Fruit fly (Drosophila melanogaster) whole organism, embryonic: ENCODE results near the gene CG33791.

Source experiments
- Adf1 ChIP-seq: fragments of 200-800 bp; sonication (Bioruptor generic); IDR thresholded peaks from 2 replicates; pipeline ENCODE4 v1.3.6; 2022; ENCODE audit warnings: missing biosample characterization, missing genetic modification characterization
- Blimp-1 ChIP-seq: fragments of 200-800 bp; sonication (Bioruptor generic); optimal IDR thresholded peaks from 3 replicates; lab custom pipeline; 2018; ENCODE audit warnings: missing biosample characterization, missing genetic modification characterization, mild to moderate bottlenecking, moderate library complexity, missing genetic modification reagents
- CG1024 ChIP-seq: fragments of 200-800 bp; sonication (Bioruptor generic); IDR thresholded peaks from 2 replicates; pipeline ENCODE4 v1.3.6; 2022; ENCODE audit warnings: missing biosample characterization, missing genetic modification characterization
- CG10431 ChIP-seq: fragments of 200-800 bp; sonication (Bioruptor generic); optimal IDR thresholded peaks from 3 replicates; lab custom pipeline; 2018; ENCODE audit warnings: missing biosample characterization, mild to moderate bottlenecking, missing genetic modification characterization
- CG10565 ChIP-seq: fragments of 200-800 bp; sonication (Bioruptor generic); optimal IDR thresholded peaks from 3 replicates; lab custom pipeline; 2016; ENCODE audit warnings: missing biosample characterization, mild to moderate bottlenecking, missing genetic modification characterization
- CG10979 ChIP-seq: fragments of 200-800 bp; sonication (Bioruptor generic); optimal IDR thresholded peaks from 2 replicates; lab custom pipeline; 2018; ENCODE audit warnings: missing biosample characterization, mild to moderate bottlenecking, missing genetic modification characterization, moderate library complexity
- CG13624 ChIP-seq: fragments of 200-800 bp; sonication (Bioruptor generic); optimal IDR thresholded peaks from 2 replicates; lab custom pipeline; 2016; ENCODE audit warnings: missing biosample characterization, missing genetic modification characterization
- CG16813 ChIP-seq: fragments of 200-800 bp; sonication (Bioruptor generic); IDR thresholded peaks from 3 replicates; pipeline ENCODE4 v1.3.6; 2022; ENCODE audit warnings: missing biosample characterization, missing genetic modification characterization; ENCODE audit not compliant: partially characterized antibody
- CG17328 ChIP-seq: fragments of 200-800 bp; sonication (Bioruptor generic); IDR thresholded peaks from 2 replicates; pipeline ENCODE4 v1.3.6; 2022; ENCODE audit warnings: missing biosample characterization, missing genetic modification characterization
- CG17568 ChIP-seq: fragments of 200-800 bp; sonication (Bioruptor generic); optimal IDR thresholded peaks from 2 replicates; lab custom pipeline; 2018; ENCODE audit warnings: missing biosample characterization, mild to moderate bottlenecking, missing genetic modification characterization, moderate library complexity
- CG17829 ChIP-seq: fragments of 200-800 bp; optimal IDR thresholded peaks from 2 replicates; lab custom pipeline; 2019; ENCODE audit warnings: missing biosample characterization, mild to moderate bottlenecking, missing genetic modification characterization, moderate library complexity
- CG4404 ChIP-seq: fragments of 200-800 bp; sonication (Bioruptor generic); IDR thresholded peaks from 2 replicates; pipeline ENCODE4 v1.3.6; 2022; ENCODE audit warnings: missing biosample characterization, missing genetic modification characterization
- CG6272 ChIP-seq: fragments of 200-800 bp; sonication (Bioruptor generic); IDR thresholded peaks from 2 replicates; pipeline ENCODE4 v1.3.6; 2022; ENCODE audit warnings: missing biosample characterization, missing genetic modification characterization
- CG8359 ChIP-seq: fragments of 200-800 bp; sonication (Bioruptor generic); optimal IDR thresholded peaks from 2 replicates; lab custom pipeline; 2017; ENCODE audit warnings: missing biosample characterization, mild to moderate bottlenecking, missing genetic modification characterization, borderline replicate concordance
- CG8388 ChIP-seq: fragments of 200-800 bp; sonication (Bioruptor generic); optimal IDR thresholded peaks from 2 replicates; lab custom pipeline; 2019; ENCODE audit warnings: missing biosample characterization, mild to moderate bottlenecking, missing genetic modification characterization, moderate library complexity
- CG8478 ChIP-seq: fragments of >200 bp; optimal IDR thresholded peaks from 2 replicates; lab custom pipeline; 2018
- CrebB ChIP-seq: fragments of 200-800 bp; sonication (Bioruptor generic); optimal IDR thresholded peaks from 3 replicates; lab custom pipeline; 2018; ENCODE audit warnings: missing biosample characterization, mild to moderate bottlenecking, missing genetic modification characterization
- HLH3B ChIP-seq: fragments of 200-800 bp; sonication (Bioruptor generic); IDR thresholded peaks from 2 replicates; pipeline ENCODE4 v1.3.6; 2022; ENCODE audit warnings: missing biosample characterization, missing genetic modification characterization
- Mrtf ChIP-seq: fragments of 200-800 bp; sonication (Bioruptor generic); IDR thresholded peaks from 3 replicates; pipeline ENCODE4 v1.3.6; 2022; ENCODE audit warnings: missing biosample characterization, missing genetic modification characterization
- NC2β ChIP-seq: fragments of 200-800 bp; sonication (Bioruptor generic); optimal IDR thresholded peaks from 2 replicates; lab custom pipeline; 2016; ENCODE audit warnings: missing biosample characterization, missing genetic modification characterization
- Neu2 ChIP-seq: fragments of 200-800 bp; sonication (Bioruptor generic); optimal IDR thresholded peaks from 3 replicates; lab custom pipeline; 2016; ENCODE audit warnings: missing biosample characterization, missing genetic modification characterization, borderline replicate concordance
- Rfx ChIP-seq: fragments of 200-800 bp; sonication (Bioruptor generic); IDR thresholded peaks from 2 replicates; pipeline ENCODE4 v1.3.6; 2022; ENCODE audit warnings: missing biosample characterization, missing genetic modification characterization
- Six4 ChIP-seq: fragments of 200-800 bp; sonication (Bioruptor generic); optimal IDR thresholded peaks from 2 replicates; lab custom pipeline; 2016; ENCODE audit warnings: missing biosample characterization, missing genetic modification characterization
- Sox100B ChIP-seq: fragments of 200-800 bp; sonication (Bioruptor generic); optimal IDR thresholded peaks from 3 replicates; lab custom pipeline; 2018; ENCODE audit warnings: missing biosample characterization, mild to moderate bottlenecking, missing genetic modification characterization
- Sox102F ChIP-seq: fragments of 200-800 bp; sonication (Bioruptor generic); optimal IDR thresholded peaks from 2 replicates; lab custom pipeline; 2018; ENCODE audit warnings: missing biosample characterization, mild to moderate bottlenecking, missing genetic modification characterization, moderate library complexity
- ara ChIP-seq: fragments of 200-800 bp; sonication (Bioruptor generic); IDR thresholded peaks from 2 replicates; pipeline ENCODE4 v1.3.6; 2022; ENCODE audit warnings: missing biosample characterization, missing genetic modification characterization
- ase ChIP-seq: fragments of 200-800 bp; sonication (Bioruptor generic); IDR thresholded peaks from 3 replicates; pipeline ENCODE4 v1.3.6; 2022; ENCODE audit warnings: missing biosample characterization, missing genetic modification characterization
- bab2 ChIP-seq: fragments of 200-800 bp; sonication (Bioruptor generic); optimal IDR thresholded peaks from 2 replicates; lab custom pipeline; 2016; ENCODE audit warnings: missing biosample characterization, missing genetic modification characterization
- bbx ChIP-seq: fragments of 200-800 bp; sonication (Bioruptor generic); IDR thresholded peaks from 2 replicates; pipeline ENCODE4 v1.3.6; 2022; ENCODE audit warnings: missing biosample characterization, missing genetic modification characterization; ENCODE audit not compliant: partially characterized antibody
- bigmax ChIP-seq: fragments of 200-800 bp; sonication (Bioruptor generic); optimal IDR thresholded peaks from 2 replicates; lab custom pipeline; 2018; ENCODE audit warnings: missing biosample characterization, mild to moderate bottlenecking, missing genetic modification characterization
- bsh ChIP-seq, 2 experiments: fragments of 200-800 bp; sonication (Bioruptor generic); optimal IDR thresholded peaks; 2 replicates each; lab custom pipeline; 2017 to 2018; ENCODE audit warnings: mild to moderate bottlenecking in 2 of 2, missing biosample characterization in 2 of 2, missing genetic modification characterization in 2 of 2, moderate library complexity in 1 of 2
- ci ChIP-seq: fragments of 200-800 bp; sonication (Bioruptor generic); IDR thresholded peaks from 3 replicates; pipeline ENCODE4 v1.3.6; 2022; ENCODE audit warnings: missing biosample characterization, missing genetic modification characterization
- dmrt11E ChIP-seq: fragments of 200-800 bp; sonication (Bioruptor generic); optimal IDR thresholded peaks from 3 replicates; lab custom pipeline; 2018; ENCODE audit warnings: missing biosample characterization, mild to moderate bottlenecking, missing genetic modification characterization, moderate library complexity
- dpn ChIP-seq, 2 experiments: fragments of 200-800 bp; sonication (Bioruptor generic); optimal IDR thresholded peaks; 3 replicates each; lab custom pipeline; 2016; ENCODE audit warnings: missing biosample characterization in 2 of 2, missing genetic modification characterization in 2 of 2
- ems ChIP-seq: fragments of 200-800 bp; sonication (Bioruptor generic); optimal IDR thresholded peaks from 3 replicates; lab custom pipeline; 2016; ENCODE audit warnings: missing biosample characterization, missing genetic modification characterization
- en ChIP-seq: fragments of 200-800 bp; sonication (Bioruptor generic); optimal IDR thresholded peaks from 2 replicates; lab custom pipeline; 2016; ENCODE audit warnings: missing biosample characterization, missing genetic modification characterization
- fd96Cb ChIP-seq: fragments of 200-800 bp; sonication (Bioruptor generic); optimal IDR thresholded peaks from 2 replicates; lab custom pipeline; 2018; ENCODE audit warnings: missing biosample characterization, mild to moderate bottlenecking, missing genetic modification characterization, moderate library complexity
- hth ChIP-seq: fragments of >200 bp; optimal IDR thresholded peaks from 2 replicates; lab custom pipeline; 2017; ENCODE audit warnings: inconsistent platforms
- lbe ChIP-seq: fragments of 200-800 bp; sonication (Bioruptor generic); optimal IDR thresholded peaks from 2 replicates; lab custom pipeline; 2016; ENCODE audit warnings: missing biosample characterization, mild to moderate bottlenecking, missing genetic modification characterization
- nerfin-1 ChIP-seq: fragments of 200-800 bp; sonication (Bioruptor generic); optimal IDR thresholded peaks from 3 replicates; lab custom pipeline; 2019; ENCODE audit warnings: missing biosample characterization, mild to moderate bottlenecking, missing genetic modification characterization, moderate library complexity
- nom ChIP-seq: fragments of 200-800 bp; sonication (Bioruptor generic); optimal IDR thresholded peaks from 2 replicates; lab custom pipeline; 2017; ENCODE audit warnings: missing biosample characterization, missing genetic modification characterization, mild to moderate bottlenecking, moderate library complexity, missing genetic modification reagents
- odd ChIP-seq: fragments of 200-800 bp; sonication (Bioruptor generic); optimal IDR thresholded peaks from 2 replicates; lab custom pipeline; 2017; ENCODE audit warnings: missing biosample characterization, mild to moderate bottlenecking, missing genetic modification characterization
- otp ChIP-seq: fragments of 200-800 bp; sonication (Bioruptor generic); IDR thresholded peaks from 3 replicates; pipeline ENCODE4, ENCODE4 v1.3.6; 2022; ENCODE audit warnings: missing biosample characterization, missing genetic modification characterization
- pan ChIP-seq, 4 experiments: fragments of >200 bp in 3 of 4; fragments of 200-800 bp in 1 of 4; sonication (Bioruptor generic) in 1 of 4; optimal IDR thresholded peaks in 3 of 4; IDR thresholded peaks in 1 of 4; 2 replicates each; pipeline versions ENCODE4 v1.3.6 to Lab custom; 2017 to 2022; ENCODE audit warnings: missing biosample characterization in 2 of 4, missing genetic modification characterization in 2 of 4, mixed read lengths in 1 of 4
- pfk ChIP-seq: fragments of 200-800 bp; sonication (Bioruptor generic); optimal IDR thresholded peaks from 2 replicates; lab custom pipeline; 2018; ENCODE audit warnings: missing biosample characterization, mild to moderate bottlenecking, missing genetic modification characterization, moderate library complexity
- ranshi ChIP-seq: fragments of 200-800 bp; sonication (Bioruptor generic); IDR thresholded peaks from 2 replicates; pipeline ENCODE4 v1.3.6; 2022; ENCODE audit warnings: missing biosample characterization, missing genetic modification characterization
- ro ChIP-seq: fragments of 200-800 bp; sonication (Bioruptor generic); IDR thresholded peaks from 2 replicates; pipeline ENCODE4 v1.3.6; 2022; ENCODE audit warnings: missing biosample characterization, missing genetic modification characterization
- sens-2 ChIP-seq: fragments of 200-800 bp; sonication (Bioruptor generic); IDR thresholded peaks from 2 replicates; pipeline ENCODE4 v1.3.6; 2022; ENCODE audit warnings: missing biosample characterization, missing genetic modification characterization
- seq ChIP-seq: fragments of 200-800 bp; sonication (Bioruptor generic); IDR thresholded peaks from 2 replicates; pipeline ENCODE4 v1.3.6; 2022; ENCODE audit warnings: missing biosample characterization, missing genetic modification characterization
- stc ChIP-seq: fragments of 200-800 bp; sonication (Bioruptor generic); IDR thresholded peaks from 2 replicates; pipeline ENCODE4 v1.3.6; 2022; ENCODE audit warnings: missing biosample characterization, missing genetic modification characterization

The CG33791 gene

DNA sequence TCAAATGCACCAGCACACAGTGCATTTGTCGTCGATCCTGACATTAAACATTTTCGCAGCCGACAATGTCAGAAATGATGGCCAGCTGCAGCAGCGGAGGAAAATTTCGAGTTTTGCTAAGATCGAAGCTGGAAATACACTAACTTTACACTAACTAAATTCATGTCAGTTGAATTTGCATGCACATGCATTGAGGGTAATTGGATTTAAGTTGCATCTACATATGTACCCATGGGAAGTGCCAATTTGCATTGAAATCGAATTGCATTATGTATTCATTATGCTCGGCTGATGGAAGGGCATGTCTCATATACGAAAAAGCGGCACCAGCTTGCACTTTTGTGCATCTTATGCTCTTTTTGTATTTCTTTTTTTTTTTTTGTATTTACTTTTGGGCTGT, 18.0 kb upstream of the CG33791 start (continued):
- peak in 1 of 2 experiments; percentile 44 for TF ChIP-seq bsh (GFP tag; optimal IDR thresholded peaks at IDR 0.05; lab: Kevin White, UChicago)
- 0 out of 3 replicates have a peak, but pooled peaks have one; percentile 15 for TF ChIP-seq otp (GFP tag; lab: Robert Waterston, UW)
- TF ChIP-seq Blimp-1 (GFP tag; lab: Kevin White, UChicago): peak; percentile 43
- no peak for TF ChIP-seq ems (GFP tag; lab: Kevin White, UChicago)
- no peak for TF ChIP-seq CG8359 (GFP tag; lab: Kevin White, UChicago)
- TF ChIP-seq Mrtf (GFP tag; lab: Robert Waterston, UW): no peak
- no peak for TF ChIP-seq CG10431 (GFP tag; lab: Kevin White, UChicago)
- peak; percentile 34 for TF ChIP-seq lbe (GFP tag; lab: Kevin White, UChicago)
- TF ChIP-seq CG17328 (GFP tag; lab: Robert Waterston, UW): peak; percentile 33; the same call in 1 of the 2 replicates
- no peak for TF ChIP-seq CG16813 (GFP tag; lab: Robert Waterston, UW)
- peak; percentile 14 for TF ChIP-seq nerfin-1 (tag; lab: Kevin White, UChicago)
- peak; percentile 24 for TF ChIP-seq CG10979 (tag; lab: Kevin White, UChicago)
- peak; percentile 16 for TF ChIP-seq bab2 (GFP tag; lab: Kevin White, UChicago)
- no peak for TF ChIP-seq CG8388
- 0 out of 2 replicates have a peak, but pooled peaks have one; percentile 18 for TF ChIP-seq CG4404 (GFP tag; lab: Robert Waterston, UW)
- TF ChIP-seq NC2β (GFP tag; lab: Kevin White, UChicago): no peak
- 0 out of 2 replicates have a peak, but pooled peaks have one; percentile 22 for TF ChIP-seq Rfx (GFP tag; lab: Robert Waterston, UW)
- no peak for TF ChIP-seq hth (lab: Kevin White, UChicago)
- TF ChIP-seq dpn (GFP tag; optimal IDR thresholded peaks at IDR 0.05; lab: Kevin White, UChicago): no peak
- no peak for TF ChIP-seq seq
- TF ChIP-seq fd96Cb (tag; lab: Kevin White, UChicago): peak; percentile 62
- no peak for TF ChIP-seq CG8478
- peak; percentile 9 for TF ChIP-seq Sox100B (GFP tag; lab: Kevin White, UChicago)
- no peak for TF ChIP-seq Neu2 (GFP tag; lab: Kevin White, UChicago)
- TF ChIP-seq dmrt11E (tag; lab: Kevin White, UChicago): no peak
- no peak for TF ChIP-seq odd (GFP tag; lab: Kevin White, UChicago)
- TF ChIP-seq CG1024: no peak; the same call in 1 of the 2 replicates
- 0 out of 2 replicates have a peak, but pooled peaks have one; percentile 30 for TF ChIP-seq stc (GFP tag; lab: Robert Waterston, UW)
- peak; percentile 28 for TF ChIP-seq Sox102F (GFP tag; lab: Kevin White, UChicago)
- TF ChIP-seq sens-2 (GFP tag; lab: Robert Waterston, UW): no peak
- no peak; the same call in 1 of the 2 replicates for TF ChIP-seq CG6272 (GFP tag; lab: Robert Waterston, UW)
- peak; percentile 45; the same call in 1 of the 2 replicates for TF ChIP-seq HLH3B (GFP tag; lab: Robert Waterston, UW)
- no peak for TF ChIP-seq CG13624
- TF ChIP-seq ro (GFP tag; lab: Robert Waterston, UW): no peak
- TF ChIP-seq nom: peak; percentile 66
- peak; percentile 50; the same call in 1 of the 2 replicates for TF ChIP-seq ara
- TF ChIP-seq ranshi (GFP tag; lab: Robert Waterston, UW): no peak
- no peak for TF ChIP-seq ci
- no peak for TF ChIP-seq Adf1 (GFP tag; lab: Robert Waterston, UW)
- TF ChIP-seq ase (GFP tag; lab: Robert Waterston, UW): 0 out of 3 replicates have a peak, but pooled peaks have one; percentile 15
- no peak for TF ChIP-seq en (GFP tag; lab: Kevin White, UChicago)
- no peak for TF ChIP-seq CG17568 (GFP tag; lab: Kevin White, UChicago)
- no peak for TF ChIP-seq Six4 (GFP tag; lab: Kevin White, UChicago)
- TF ChIP-seq CG17829: peak; percentile 14
- no peak for TF ChIP-seq bigmax (GFP tag; lab: Kevin White, UChicago)
- TF ChIP-seq CrebB (tag; lab: Kevin White, UChicago): no peak
- no peak for TF ChIP-seq CG10565 (GFP tag; lab: Kevin White, UChicago)
- no peak for TF ChIP-seq pfk (GFP tag; lab: Kevin White, UChicago)
- TF ChIP-seq pan (optimal IDR thresholded peaks at IDR 0.05; lab: Kevin White, UChicago): no peak
- TF ChIP-seq pan (GFP tag; optimal IDR thresholded peaks at IDR 0.05 in 1 of 2, IDR thresholded peaks at IDR 0.05 in 1 of 2): peak in 1 of 2 experiments; percentile 47
- no peak for TF ChIP-seq bbx
